Worm (Caenorhabditis elegans): Measurements from ENCODE around the gene fbxb-34.
"Not testable (repeated sequence)": the region's sequence is repeated elsewhere in the genome, so short reads cannot be mapped to it uniquely, and the experiment has no call there.

The fbxb-34 gene

DNA sequence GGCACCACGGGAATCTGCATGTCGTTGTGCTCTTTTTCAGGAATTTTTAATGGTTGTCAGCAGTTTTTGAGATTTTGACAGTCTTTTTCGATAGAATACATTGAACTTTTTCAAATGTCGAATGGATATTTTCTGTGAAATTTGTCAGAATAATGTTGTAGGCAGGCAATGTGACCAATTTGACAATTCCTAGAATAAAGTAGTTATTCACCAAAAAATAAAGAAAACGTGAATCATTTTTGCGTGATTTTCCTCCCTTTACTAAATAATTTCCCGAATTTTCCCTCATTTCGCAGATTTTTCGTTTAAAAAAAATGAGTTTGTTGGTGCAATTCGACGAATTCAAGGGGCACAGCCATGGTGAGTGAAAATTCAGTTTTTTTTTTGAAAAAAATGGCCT lies 21.1 kb downstream of the fbxb-34 start, which contains the start of gene W04H10.1:
W04H10.1 (plus strand) TSS at position 301 of the 400 bp plus-strand sequence.
- TF ChIP-seq mef-2 (tag; optimal IDR thresholded peaks at IDR 0.05) (no peak), lin-14 (GFP tag; optimal IDR thresholded peaks at IDR 0.05) (no peak), ets-5 (GFP tag; IDR thresholded peaks at IDR 0.05) (no peak), hlh-17 (GFP tag; optimal IDR thresholded peaks at IDR 0.05; ENCODE audit: borderline replicate concordance) (no peak), mep-1 (tag; optimal IDR thresholded peaks at IDR 0.05) (no peak), aly-2 (tag; optimal IDR thresholded peaks at IDR 0.05) (no peak)

DNA sequence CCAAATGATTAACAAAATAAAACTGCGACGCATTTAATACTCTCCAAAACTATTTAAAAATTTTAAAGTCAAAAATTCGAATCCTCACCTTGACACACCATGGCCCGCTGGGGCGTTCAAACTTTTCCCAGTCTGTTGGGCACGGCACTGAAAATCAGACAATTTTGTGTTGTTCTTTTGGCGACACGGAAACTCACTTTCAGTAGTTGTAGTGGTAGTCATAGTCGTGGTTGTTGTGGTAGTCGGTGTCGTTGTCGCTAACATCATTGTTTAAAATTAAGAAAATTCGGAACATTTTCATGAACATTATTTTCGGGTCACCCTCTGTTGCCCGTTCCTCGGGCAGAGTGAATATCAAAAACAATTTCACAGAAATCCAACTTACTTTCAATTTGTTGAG lies 24.7 kb downstream of the fbxb-34 start, which contains the start of gene clec-118:
clec-118 (minus strand) TSS at position 101 of the 400 bp plus-strand sequence.
- not testable (repeated sequence) for TF ChIP-seq egl-27 (tag; optimal IDR thresholded peaks at IDR 0.05); snu-23 (GFP tag; optimal IDR thresholded peaks at IDR 0.05); swsn-7 (tag; optimal IDR thresholded peaks at IDR 0.05)

DNA sequence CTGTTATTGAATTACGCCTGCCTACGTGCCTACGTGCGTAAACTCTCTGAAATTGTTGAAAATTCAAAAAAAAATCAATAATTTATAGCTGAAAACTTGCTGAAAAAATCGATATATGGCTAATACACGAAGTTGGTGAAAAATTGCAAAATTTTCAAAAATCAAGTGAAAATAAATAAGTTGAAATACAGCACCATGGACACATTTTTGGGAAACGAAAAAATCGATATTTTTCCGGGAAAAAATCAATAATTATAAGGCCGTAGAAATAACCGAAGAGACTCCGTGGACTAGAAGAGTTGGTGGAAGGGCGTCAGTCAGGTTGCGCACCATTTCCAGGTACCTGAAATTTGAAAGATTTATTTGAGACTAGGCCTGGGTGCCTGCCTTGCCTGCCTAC lies 27.1 kb downstream of the fbxb-34 start:
- TF ChIP-seq lin-15B (tag; optimal IDR thresholded peaks at IDR 0.05): no peak
- no peak for TF ChIP-seq irx-1 (tag; optimal IDR thresholded peaks at IDR 0.05)
- TF ChIP-seq efl-1 (optimal IDR thresholded peaks at IDR 0.05): no peak
- TF ChIP-seq efl-1 (GFP tag; optimal IDR thresholded peaks at IDR 0.05 in 1 of 2): no peak
- no peak for TF ChIP-seq skn-1 (tag; optimal IDR thresholded peaks at IDR 0.05)
- no peak for TF ChIP-seq xbp-1 (tag; optimal IDR thresholded peaks at IDR 0.05)
- TF ChIP-seq unc-98 (GFP tag; IDR thresholded peaks at IDR 0.05): no peak
- no peak for TF ChIP-seq jun-1 (tag; optimal IDR thresholded peaks at IDR 0.05)
- no peak for TF ChIP-seq lin-39 (tag; optimal IDR thresholded peaks at IDR 0.05)
- TF ChIP-seq ztf-4 (tag; optimal IDR thresholded peaks at IDR 0.05): no peak
- no peak for TF ChIP-seq nhr-90 (tag; optimal IDR thresholded peaks at IDR 0.05; ENCODE audit: poor library complexity)
- TF ChIP-seq F16B12.6 (tag; optimal IDR thresholded peaks at IDR 0.05): no peak
- no peak for TF ChIP-seq sup-37 (GFP tag; optimal IDR thresholded peaks at IDR 0.05)
- no peak for TF ChIP-seq nhr-237 (tag; optimal IDR thresholded peaks at IDR 0.05)

DNA sequence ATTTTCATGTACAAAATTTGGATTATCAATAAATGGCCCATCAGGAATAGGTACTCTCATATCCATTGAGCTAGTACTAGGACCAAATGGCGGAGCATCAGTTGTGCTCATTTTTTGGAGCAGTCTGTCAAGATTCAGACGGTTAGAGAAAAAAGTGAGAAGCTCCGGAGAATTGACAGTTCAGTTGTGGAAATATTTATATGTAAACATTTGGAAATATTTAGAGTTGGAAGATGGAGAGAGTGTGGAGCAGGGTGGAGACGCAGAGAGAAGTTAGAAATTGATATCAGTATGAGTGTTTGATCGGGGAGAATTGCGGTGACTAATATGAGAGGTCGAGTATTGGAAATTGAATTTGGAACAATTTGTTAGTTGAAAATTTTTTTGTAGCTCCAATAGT lies 33.5 kb downstream of the fbxb-34 start:
- TF ChIP-seq mab-9 (GFP tag; IDR thresholded peaks at IDR 0.05) (no peak), elt-2 (tag; optimal IDR thresholded peaks at IDR 0.05) (peak; percentile 15), lin-35 (GFP tag; optimal IDR thresholded peaks at IDR 0.05) (peak in 1 of 2 experiments; percentile 18)

DNA sequence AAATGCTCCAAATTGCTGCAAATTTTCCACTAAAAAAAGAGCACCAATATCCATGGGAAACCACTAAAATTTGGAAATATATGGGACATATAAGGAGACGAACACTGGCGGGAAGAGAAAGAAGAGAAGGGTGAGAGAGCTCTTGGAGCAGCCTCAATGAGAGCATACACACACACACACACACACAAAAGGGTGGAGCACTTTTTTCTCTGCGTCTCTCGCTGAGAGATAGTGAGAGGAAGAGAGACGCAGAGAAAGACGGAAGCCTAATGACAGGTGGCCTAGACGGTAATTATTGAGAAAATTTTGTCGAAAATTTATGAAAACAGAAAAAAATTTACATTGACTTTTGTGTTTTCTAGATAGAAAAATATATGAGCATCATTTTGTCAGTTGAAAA lies 34.8 kb downstream of the fbxb-34 start:
- TF ChIP-seq elt-3 (tag; optimal IDR thresholded peaks at IDR 0.05): no peak
- TF ChIP-seq fos-1 (tag; optimal IDR thresholded peaks at IDR 0.05): no peak
- no peak for TF ChIP-seq nhr-47 (tag; optimal IDR thresholded peaks at IDR 0.05)
- TF ChIP-seq hpl-2 (GFP tag; optimal IDR thresholded peaks at IDR 0.05): no peak
- TF ChIP-seq egl-13 (tag; optimal IDR thresholded peaks at IDR 0.05): no peak
- TF ChIP-seq xbp-1 (tag; optimal IDR thresholded peaks at IDR 0.05): peak; percentile 28
- TF ChIP-seq lin-35 (GFP tag; optimal IDR thresholded peaks at IDR 0.05): peak in 1 of 2 experiments; percentile 35
- TF ChIP-seq nhr-84 (tag; optimal IDR thresholded peaks at IDR 0.05): no peak
- peak; percentile 9 for TF ChIP-seq swsn-7 (tag; optimal IDR thresholded peaks at IDR 0.05)
- TF ChIP-seq ceh-8 (GFP tag; optimal IDR thresholded peaks at IDR 0.05): no peak
- no peak for TF ChIP-seq C04F5.9 (tag; optimal IDR thresholded peaks at IDR 0.05)
- TF ChIP-seq nhr-237 (tag; optimal IDR thresholded peaks at IDR 0.05): no peak
- no peak for TF ChIP-seq tlp-1 (tag; optimal IDR thresholded peaks at IDR 0.05)
- no peak for TF ChIP-seq hlh-4 (tag; optimal IDR thresholded peaks at IDR 0.05)
- no peak for TF ChIP-seq grh-1 (GFP tag; IDR thresholded peaks at IDR 0.05)
- no peak for TF ChIP-seq aly-2 (tag; optimal IDR thresholded peaks at IDR 0.05)
- TF ChIP-seq nhr-71 (tag; optimal IDR thresholded peaks at IDR 0.05): no peak
- TF ChIP-seq alr-1 (tag; optimal IDR thresholded peaks at IDR 0.05; ENCODE audit: borderline replicate concordance): no peak
- peak in 1 of 3 experiments; percentile 8 for TF ChIP-seq dpl-1 (GFP tag; optimal IDR thresholded peaks at IDR 0.05)
- no peak for TF ChIP-seq lin-15B (tag; optimal IDR thresholded peaks at IDR 0.05)
- TF ChIP-seq pax-3 (tag; optimal IDR thresholded peaks at IDR 0.05): no peak
- no peak for TF ChIP-seq efl-3 (GFP tag; optimal IDR thresholded peaks at IDR 0.05)
- TF ChIP-seq unc-30 (tag; optimal IDR thresholded peaks at IDR 0.05): no peak
- peak; percentile 13 for TF ChIP-seq fkh-8 (tag; optimal IDR thresholded peaks at IDR 0.05)
- no peak for TF ChIP-seq pqm-1 (tag; optimal IDR thresholded peaks at IDR 0.05)
- TF ChIP-seq ztf-11 (tag; optimal IDR thresholded peaks at IDR 0.05): no peak
- TF ChIP-seq hlh-17 (GFP tag; optimal IDR thresholded peaks at IDR 0.05; ENCODE audit: borderline replicate concordance): no peak
